Worm (Caenorhabditis elegans): ENCODE measurements around the gene K02E2.8.

K02E2.8 gene

DNA sequence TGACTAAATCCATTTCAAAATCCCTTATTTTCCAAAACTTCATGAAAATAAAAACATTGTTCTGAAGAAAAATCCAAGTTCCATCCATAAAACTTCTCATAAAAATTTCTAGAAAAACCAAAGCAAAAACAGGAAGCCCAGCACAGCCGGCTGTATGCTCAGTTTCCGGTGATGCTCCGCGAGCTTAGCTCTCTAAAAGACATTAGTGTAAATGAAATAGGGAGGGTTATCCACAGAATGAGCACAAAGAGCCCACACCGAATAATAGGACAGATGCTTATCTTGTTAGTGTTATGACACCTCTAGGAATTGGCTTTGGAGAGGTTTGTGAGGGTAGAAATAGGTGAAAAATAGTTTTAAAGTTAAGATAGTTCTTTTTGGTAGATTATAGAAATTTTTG is 28.7 kb downstream of the K02E2.8 start:
- no peak for TF ChIP-seq ztf-4 (tag; optimal IDR thresholded peaks at IDR 0.05)
- no peak for TF ChIP-seq nhr-12 (tag; optimal IDR thresholded peaks at IDR 0.05)
- TF ChIP-seq nhr-28 (tag; optimal IDR thresholded peaks at IDR 0.05), result no peak
- no peak for TF ChIP-seq aly-2 (tag; optimal IDR thresholded peaks at IDR 0.05)
- TF ChIP-seq ztf-11 (tag; optimal IDR thresholded peaks at IDR 0.05), result no peak
- no peak for TF ChIP-seq ceh-28 (tag; optimal IDR thresholded peaks at IDR 0.05)
- TF ChIP-seq sea-2 (GFP tag; optimal IDR thresholded peaks at IDR 0.05), result no peak
- no peak for TF ChIP-seq fos-1 (tag; optimal IDR thresholded peaks at IDR 0.05)
- TF ChIP-seq nfya-1 (tag; optimal IDR thresholded peaks at IDR 0.05; ENCODE audit: insufficient read depth), result no peak
- TF ChIP-seq jun-1 (tag; optimal IDR thresholded peaks at IDR 0.05), result no peak
- no peak for TF ChIP-seq zag-1 (tag; optimal IDR thresholded peaks at IDR 0.05)
- TF ChIP-seq ZK546.5 (tag; optimal IDR thresholded peaks at IDR 0.05), result no peak
- no peak for TF ChIP-seq egl-27 (tag; optimal IDR thresholded peaks at IDR 0.05)
- TF ChIP-seq skn-1 (tag; optimal IDR thresholded peaks at IDR 0.05), result no peak
- TF ChIP-seq daf-12 (tag; optimal IDR thresholded peaks at IDR 0.05), result no peak
- TF ChIP-seq R02D3.7 (tag; optimal IDR thresholded peaks at IDR 0.05), result no peak
- TF ChIP-seq snpc-4 (tag; optimal IDR thresholded peaks at IDR 0.05), result no peak

DNA sequence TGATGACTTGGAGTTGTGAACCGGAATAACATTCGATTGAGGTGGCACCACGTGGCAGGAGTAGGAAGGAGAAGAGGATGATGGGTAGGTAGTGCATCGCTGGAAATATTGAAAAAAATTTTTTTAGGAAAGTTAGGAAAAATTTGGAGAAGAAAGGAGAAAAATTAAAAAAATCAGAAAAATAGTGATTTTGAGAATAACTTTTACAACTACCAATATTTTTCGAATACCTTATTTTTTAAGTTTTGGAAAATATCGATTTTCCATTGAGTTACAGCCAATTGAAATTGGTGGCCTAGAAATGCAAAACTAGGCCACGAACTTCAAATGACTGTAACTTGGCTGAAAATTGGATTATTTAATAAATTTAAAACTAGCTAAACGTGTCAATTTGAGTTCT is 31.5 kb downstream of the K02E2.8 start, which contains the start of gene Y38H6A.5:
TSS of gene Y38H6A.5 (minus strand) at position 101 of the 400 bp plus-strand sequence.
- TF ChIP-seq ceh-9 (tag; optimal IDR thresholded peaks at IDR 0.05) (no peak), nhr-11 (tag; optimal IDR thresholded peaks at IDR 0.05) (no peak), egl-27 (tag; optimal IDR thresholded peaks at IDR 0.05) (no peak), unc-39 (tag; optimal IDR thresholded peaks at IDR 0.05) (no peak)

DNA sequence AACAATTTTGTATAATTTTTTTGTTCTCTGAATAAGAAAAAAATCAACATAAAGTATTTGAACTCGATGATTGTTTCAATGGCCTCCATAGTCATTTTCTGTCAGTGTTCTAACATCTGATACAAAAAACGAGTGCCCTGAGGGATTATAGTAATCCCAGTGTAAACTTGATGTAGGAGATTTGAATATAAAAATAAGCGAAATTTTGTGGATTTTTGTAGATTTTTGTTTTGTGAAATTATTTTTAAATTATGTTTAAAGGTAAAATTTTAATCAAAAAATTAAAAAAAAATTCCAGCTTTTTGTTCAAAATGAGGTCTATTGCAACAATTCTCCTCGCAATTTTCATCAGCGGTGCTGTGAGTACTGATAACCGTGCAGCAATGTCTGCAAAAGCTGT is 41.3 kb downstream of the K02E2.8 start, which contains the start of gene Y38H6A.1:
TSS of gene Y38H6A.1 (plus strand) at position 301 of the 400 bp plus-strand sequence.
- no peak for TF ChIP-seq jun-1 (tag; optimal IDR thresholded peaks at IDR 0.05)
- no peak for TF ChIP-seq pha-4 (tag; optimal IDR thresholded peaks at IDR 0.05)
- no peak for TF ChIP-seq ZK546.5 (tag; optimal IDR thresholded peaks at IDR 0.05)

DNA sequence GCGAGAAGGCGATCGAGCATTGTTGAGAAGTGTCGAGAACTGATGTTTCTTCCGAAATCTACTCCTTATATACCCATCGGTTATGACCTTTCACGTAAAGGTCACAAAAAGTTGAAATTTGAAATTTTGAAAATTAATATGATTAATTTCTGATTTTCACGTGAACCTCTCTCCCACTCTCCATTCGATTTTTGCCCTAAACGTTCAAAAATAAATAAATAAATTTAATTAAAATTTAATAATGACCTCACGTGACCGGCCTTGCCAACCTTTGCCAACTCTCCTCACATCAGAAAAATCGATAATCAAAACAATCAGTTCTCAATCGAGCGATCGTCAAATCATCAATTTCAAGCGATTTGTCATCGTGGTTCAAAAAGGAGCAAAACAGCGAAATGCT is 49.3 kb downstream of the K02E2.8 start, which contains the start of gene Y113G7C.1:
TSS of gene Y113G7C.1 (plus strand) at position 301 of the 400 bp plus-strand sequence.
- TF ChIP-seq skn-1 (tag; optimal IDR thresholded peaks at IDR 0.05), result no peak
- TF ChIP-seq tbx-2 (tag; optimal IDR thresholded peaks at IDR 0.05), result no peak
- no peak for TF ChIP-seq pha-4 (tag; optimal IDR thresholded peaks at IDR 0.05)
- no peak for TF ChIP-seq egl-5 (tag; optimal IDR thresholded peaks at IDR 0.05)
- no peak for TF ChIP-seq R02D3.7 (tag; optimal IDR thresholded peaks at IDR 0.05)
